Worm (Caenorhabditis elegans): ENCODE results near the gene asm-2.

- TF ChIP-seq K09A11.1 (tag; optimal IDR thresholded peaks at IDR 0.05; ENCODE audit: insufficient read depth) (no peak), ceh-48 (tag; optimal IDR thresholded peaks at IDR 0.05) (no peak), rnt-1 (tag; optimal IDR thresholded peaks at IDR 0.05) (no peak), tbx-2 (tag; optimal IDR thresholded peaks at IDR 0.05) (no peak), nfya-1 (tag; optimal IDR thresholded peaks at IDR 0.05) (no peak), dve-1 (tag; optimal IDR thresholded peaks at IDR 0.05) (no peak), T23F11.4 (GFP tag; optimal IDR thresholded peaks at IDR 0.05) (no peak), lin-11 (tag; optimal IDR thresholded peaks at IDR 0.05) (no peak)
Observed at ce11 chrX:11346155-11346554, 22.1 kb upstream of the asm-2 start, which contains the start of gene oct-2.
